Worm (Caenorhabditis elegans): Measurements from ENCODE around the gene C28A5.6.

Gene C28A5.6

ce11 chrIII:4391319-4391718, 38.0 kb downstream of the C28A5.6 start:
- no peak for TF ChIP-seq him-1 (tag; optimal IDR thresholded peaks at IDR 0.05)
- TF ChIP-seq dao-5 (tag; optimal IDR thresholded peaks at IDR 0.05) = no peak
- no peak for TF ChIP-seq W03F9.2 (tag; optimal IDR thresholded peaks at IDR 0.05)

ce11 chrIII:4390421-4390820, 38.9 kb downstream of the C28A5.6 start:
- TF ChIP-seq dao-5 (tag; optimal IDR thresholded peaks at IDR 0.05) = no peak
- TF ChIP-seq him-1 (tag; optimal IDR thresholded peaks at IDR 0.05) = no peak
- no peak for TF ChIP-seq W03F9.2 (tag; optimal IDR thresholded peaks at IDR 0.05)

- TF ChIP-seq him-1 (tag; optimal IDR thresholded peaks at IDR 0.05) = no peak
- no peak for TF ChIP-seq W03F9.2 (tag; optimal IDR thresholded peaks at IDR 0.05)
- no peak for TF ChIP-seq dao-5 (tag; optimal IDR thresholded peaks at IDR 0.05)
These were observed 44.8 kb downstream of the C28A5.6 start, which contains the start of gene pals-28 for ce11 chrIII:4384487-4384886. Gene pals-28, plus strand, starts transcription at chrIII:4384787.

- no peak for TF ChIP-seq W03F9.2 (tag; optimal IDR thresholded peaks at IDR 0.05)
- TF ChIP-seq dao-5 (tag; optimal IDR thresholded peaks at IDR 0.05) = no peak
- TF ChIP-seq him-1 (tag; optimal IDR thresholded peaks at IDR 0.05) = no peak
These were observed 47.2 kb downstream of the C28A5.6 start for ce11 chrIII:4382118-4382517.

ce11 chrIII:4381343-4381742, 48.0 kb downstream of the C28A5.6 start, which contains the start of gene pals-27:
Gene pals-27, plus strand, starts transcription at chrIII:4381643.
- TF ChIP-seq him-1 (tag; optimal IDR thresholded peaks at IDR 0.05) = no peak
- no peak for TF ChIP-seq W03F9.2 (tag; optimal IDR thresholded peaks at IDR 0.05)
- no peak for TF ChIP-seq dao-5 (tag; optimal IDR thresholded peaks at IDR 0.05)

- TF ChIP-seq him-1 (tag; optimal IDR thresholded peaks at IDR 0.05) (no peak), W03F9.2 (tag; optimal IDR thresholded peaks at IDR 0.05) (no peak), dao-5 (tag; optimal IDR thresholded peaks at IDR 0.05) (no peak)
These were observed 48.5 kb downstream of the C28A5.6 start for ce11 chrIII:4380835-4381234.

ce11 chrIII:4379717-4380116, 49.6 kb downstream of the C28A5.6 start, which contains the start of gene B0284.3:
Gene B0284.3, minus strand, starts transcription at chrIII:4379817.
- no peak for TF ChIP-seq him-1 (tag; optimal IDR thresholded peaks at IDR 0.05)
- TF ChIP-seq dao-5 (tag; optimal IDR thresholded peaks at IDR 0.05) = no peak
- TF ChIP-seq W03F9.2 (tag; optimal IDR thresholded peaks at IDR 0.05) = no peak

- TF ChIP-seq him-1 (tag; optimal IDR thresholded peaks at IDR 0.05) (no peak), dao-5 (tag; optimal IDR thresholded peaks at IDR 0.05) (no peak), W03F9.2 (tag; optimal IDR thresholded peaks at IDR 0.05) (no peak)
These were observed 54.4 kb downstream of the C28A5.6 start, which contains the start of gene pals-26 for ce11 chrIII:4374854-4375253. Gene pals-26, plus strand, starts transcription at chrIII:4375154.

Data from whole organism, L4/young adult.